Worm (Caenorhabditis elegans) whole organism, L2 larva: Measurements from ENCODE around the gene C18H9.6.

ENCODE experiments used
- ama-1 ChIP-seq: fragments of 150-350 bp; optimal IDR thresholded peaks from 2 replicates; lab custom pipeline; 2018; ENCODE audit warnings: inconsistent platforms
- peb-1 ChIP-seq: fragments of 150-350 bp; optimal IDR thresholded peaks from 2 replicates; lab custom pipeline; 2014; ENCODE audit warnings: missing biosample characterization, missing genetic modification characterization

- TF ChIP-seq ama-1 (no peak), peb-1 (tag; lab: Kevin White, UChicago) (no peak)
These were observed 17.7 kb downstream of the C18H9.6 start, which contains the start of gene gyf-1 for ce11 chrII:6683663-6684285.
